Fruit fly (Drosophila melanogaster): ENCODE measurements around the gene CG33169.

CG33169 gene

dm6 chr3L:22824668-22825192 lies 38.9 kb upstream of the CG33169 start (continued):
- no peak for TF ChIP-seq CG10462 (GFP tag; optimal IDR thresholded peaks at IDR 0.05)
- peak in 1 of 2 experiments; percentile 58 for TF ChIP-seq Pdp1 (GFP tag; optimal IDR thresholded peaks at IDR 0.05)
- no peak for TF ChIP-seq pan (optimal IDR thresholded peaks at IDR 0.05)
- TF ChIP-seq pan (GFP tag; optimal IDR thresholded peaks at IDR 0.05 in 1 of 2, IDR thresholded peaks at IDR 0.05 in 1 of 2) = no peak
- TF ChIP-seq CG10543 (GFP tag; optimal IDR thresholded peaks at IDR 0.05) = peak; percentile 69
- TF ChIP-seq CG11560 (tag; IDR thresholded peaks at IDR 0.05) = no peak
- no peak for TF ChIP-seq CG12219 (GFP tag; optimal IDR thresholded peaks at IDR 0.05)
- TF ChIP-seq btn (GFP tag; optimal IDR thresholded peaks at IDR 0.05) = no peak
- no peak for TF ChIP-seq CG15073 (GFP tag; optimal IDR thresholded peaks at IDR 0.05)
- TF ChIP-seq CG1603 (tag; optimal IDR thresholded peaks at IDR 0.05) = no peak
- TF ChIP-seq ttk (GFP tag; IDR thresholded peaks at IDR 0.05) = no peak
- TF ChIP-seq psq (GFP tag; optimal IDR thresholded peaks at IDR 0.05) = no peak
- peak; percentile 42 for TF ChIP-seq CG12769 (tag; optimal IDR thresholded peaks at IDR 0.05)
- TF ChIP-seq ewg (GFP tag; optimal IDR thresholded peaks at IDR 0.05) = peak; percentile 25
- peak; percentile 48 for TF ChIP-seq corto (GFP tag; optimal IDR thresholded peaks at IDR 0.05)
- TF ChIP-seq crol (GFP tag; IDR thresholded peaks at IDR 0.05) = peak; percentile 75
- TF ChIP-seq B-H2 (GFP tag; optimal IDR thresholded peaks at IDR 0.05) = peak; percentile 41
- no peak for TF ChIP-seq mam (GFP tag; optimal IDR thresholded peaks at IDR 0.05)
- no peak for TF ChIP-seq CG2678 (tag; optimal IDR thresholded peaks at IDR 0.05)
- TF ChIP-seq CG3163 (GFP tag; optimal IDR thresholded peaks at IDR 0.05) = peak; percentile 83
- TF ChIP-seq sc (optimal IDR thresholded peaks at IDR 0.05) = no peak
- TF ChIP-seq sc (GFP tag; optimal IDR thresholded peaks at IDR 0.05) = no peak
- TF ChIP-seq CG31388 (GFP tag; optimal IDR thresholded peaks at IDR 0.05) = no peak
- peak; percentile 30 for TF ChIP-seq ftz-f1 (GFP tag; optimal IDR thresholded peaks at IDR 0.05)
- TF ChIP-seq Deaf1 (tag; optimal IDR thresholded peaks at IDR 0.05) = peak; percentile 95
- no peak for TF ChIP-seq Nf-YB (GFP tag; optimal IDR thresholded peaks at IDR 0.05)
- TF ChIP-seq CG15601 (tag; optimal IDR thresholded peaks at IDR 0.05) = no peak
- TF ChIP-seq scrt (GFP tag; optimal IDR thresholded peaks at IDR 0.05) = no peak
- peak; percentile 33; the same call in 1 of the 2 replicates for TF ChIP-seq seq (GFP tag; IDR thresholded peaks at IDR 0.05)
- no peak for TF ChIP-seq Ada2b (GFP tag; IDR thresholded peaks at IDR 0.05)
- no peak for TF ChIP-seq CG30403 (GFP tag; optimal IDR thresholded peaks at IDR 0.05)
- peak; percentile 19 for TF ChIP-seq CrebB (tag; optimal IDR thresholded peaks at IDR 0.05)
- TF ChIP-seq CG12155 (GFP tag; optimal IDR thresholded peaks at IDR 0.05) = peak; percentile 30
- no peak for TF ChIP-seq CG7963 (GFP tag; IDR thresholded peaks at IDR 0.05; ENCODE audit: partially characterized antibody)
- TF ChIP-seq chinmo (GFP tag; IDR thresholded peaks at IDR 0.05; ENCODE audit: partially characterized antibody) = peak; percentile 90; the same call in 3 of the 4 replicates
- TF ChIP-seq CG13894 (tag; optimal IDR thresholded peaks at IDR 0.05) = peak; percentile 14
- no peak for TF ChIP-seq wor (GFP tag; IDR thresholded peaks at IDR 0.05)
- no peak for TF ChIP-seq Ravus (GFP tag; IDR thresholded peaks at IDR 0.05)
- TF ChIP-seq CG1647 (GFP tag; optimal IDR thresholded peaks at IDR 0.05) = no peak
- TF ChIP-seq E2f1 (GFP tag; IDR thresholded peaks at IDR 0.05) = no peak
- no peak for TF ChIP-seq dmrt99B (tag; optimal IDR thresholded peaks at IDR 0.05)
- peak; percentile 62 for TF ChIP-seq Hand (GFP tag; optimal IDR thresholded peaks at IDR 0.05)
- no peak for TF ChIP-seq CG9817 (tag; optimal IDR thresholded peaks at IDR 0.05)
- no peak for TF ChIP-seq CG6854 (GFP tag; optimal IDR thresholded peaks at IDR 0.05)
- TF ChIP-seq CG18599 (GFP tag; optimal IDR thresholded peaks at IDR 0.05) = peak; percentile 34
- no peak for TF ChIP-seq CkIIα-i1 (GFP tag; IDR thresholded peaks at IDR 0.05)
- no peak for TF ChIP-seq chm (GFP tag; IDR thresholded peaks at IDR 0.05)
- TF ChIP-seq tin (GFP tag; optimal IDR thresholded peaks at IDR 0.05) = no peak
- TF ChIP-seq hth (optimal IDR thresholded peaks at IDR 0.05) = no peak
- peak; percentile 32 for TF ChIP-seq nau (GFP tag; optimal IDR thresholded peaks at IDR 0.05)
